Worm (Caenorhabditis elegans) whole organism, L3 larva: ENCODE results near the gene set-19.

Experiments used
- R02D3.7 ChIP-seq: fragments of 150-350 bp; optimal IDR thresholded peaks from 2 replicates; lab custom pipeline; 2014; ENCODE audit warnings: missing biosample characterization, missing genetic modification characterization
- ZK546.5 ChIP-seq: sonication (generic microtip); optimal IDR thresholded peaks from 2 replicates; lab custom pipeline; 2017; ENCODE audit warnings: missing biosample characterization, missing genetic modification characterization
- aly-2 ChIP-seq: fragments of 150-350 bp; optimal IDR thresholded peaks from 2 replicates; lab custom pipeline; 2014; ENCODE audit warnings: missing biosample characterization, missing genetic modification characterization
- ama-1 ChIP-seq: fragments of 150-350 bp; optimal IDR thresholded peaks from 2 replicates; lab custom pipeline; 2018
- ceh-16 ChIP-seq: sonication (generic microtip); optimal IDR thresholded peaks from 2 replicates; lab custom pipeline; 2017; ENCODE audit warnings: missing biosample characterization, missing genetic modification characterization
- ceh-28 ChIP-seq: fragments of 150-350 bp; optimal IDR thresholded peaks from 2 replicates; lab custom pipeline; 2014; ENCODE audit warnings: missing biosample characterization, missing genetic modification reagents, missing genetic modification characterization
- ceh-82 ChIP-seq: fragments of 150-350 bp; optimal IDR thresholded peaks from 2 replicates; lab custom pipeline; 2014; ENCODE audit warnings: missing biosample characterization, missing genetic modification characterization
- ceh-9 ChIP-seq: sonication (generic microtip); optimal IDR thresholded peaks from 2 replicates; lab custom pipeline; 2018; ENCODE audit warnings: missing biosample characterization, missing genetic modification characterization
- daf-12 ChIP-seq: fragments of 150-350 bp; optimal IDR thresholded peaks from 2 replicates; lab custom pipeline; 2014; ENCODE audit warnings: missing biosample characterization, missing genetic modification reagents, missing genetic modification characterization
- egl-27 ChIP-seq: sonication (generic microtip); optimal IDR thresholded peaks from 4 replicates; lab custom pipeline; 2017; ENCODE audit warnings: missing biosample characterization, missing genetic modification reagents, missing genetic modification characterization
- egl-5 ChIP-seq: fragments of 150-350 bp; optimal IDR thresholded peaks from 2 replicates; lab custom pipeline; 2017; ENCODE audit warnings: missing biosample characterization, missing genetic modification reagents, missing genetic modification characterization, inconsistent platforms
- elt-1 ChIP-seq: fragments of 150-350 bp; optimal IDR thresholded peaks from 2 replicates; lab custom pipeline; 2014; ENCODE audit warnings: missing biosample characterization, missing genetic modification characterization
- elt-2 ChIP-seq: sonication (generic microtip); optimal IDR thresholded peaks from 2 replicates; lab custom pipeline; 2016; ENCODE audit warnings: missing genetic modification reagents, mild to moderate bottlenecking, missing genetic modification characterization, missing compliant biosample characterization
- elt-3 ChIP-seq, 3 experiments: fragments of 150-350 bp in 1 of 3; sonication (generic microtip) in 2 of 3; optimal IDR thresholded peaks; 2 replicates in 2 of 3; 4 replicates in 1 of 3; lab custom pipeline; 2014 to 2017; ENCODE audit warnings: missing biosample characterization in 3 of 3, missing genetic modification characterization in 3 of 3
- eor-1 ChIP-seq, 2 experiments: fragments of 150-350 bp; optimal IDR thresholded peaks; 2 replicates each; lab custom pipeline; 2014 to 2018; ENCODE audit warnings: missing biosample characterization in 2 of 2, missing genetic modification characterization in 2 of 2
- fkh-10 ChIP-seq: sonication (generic microtip); optimal IDR thresholded peaks from 2 replicates; lab custom pipeline; 2017; ENCODE audit warnings: missing biosample characterization, missing genetic modification reagents, missing genetic modification characterization
- fkh-2 ChIP-seq: fragments of 150-350 bp; optimal IDR thresholded peaks from 2 replicates; lab custom pipeline; 2014; ENCODE audit warnings: missing biosample characterization, missing genetic modification reagents, missing genetic modification characterization
- fos-1 ChIP-seq: fragments of 150-350 bp; optimal IDR thresholded peaks from 2 replicates; lab custom pipeline; 2014; ENCODE audit warnings: missing biosample characterization, missing genetic modification characterization
- hmg-11 ChIP-seq: sonication (generic microtip); optimal IDR thresholded peaks from 2 replicates; lab custom pipeline; 2016; ENCODE audit warnings: missing genetic modification characterization, missing compliant biosample characterization
- jun-1 ChIP-seq: fragments of 150-350 bp; optimal IDR thresholded peaks from 2 replicates; lab custom pipeline; 2014; ENCODE audit warnings: missing biosample characterization, missing genetic modification reagents, missing genetic modification characterization
- lin-15B ChIP-seq: fragments of 150-350 bp; optimal IDR thresholded peaks from 2 replicates; lab custom pipeline; 2014; ENCODE audit warnings: missing biosample characterization, missing genetic modification characterization
- lin-39 ChIP-seq: fragments of 150-350 bp; optimal IDR thresholded peaks from 2 replicates; lab custom pipeline; 2018; ENCODE audit warnings: missing biosample characterization, missing genetic modification reagents, missing genetic modification characterization
- lsy-12 ChIP-seq: sonication (generic microtip); optimal IDR thresholded peaks from 2 replicates; lab custom pipeline; 2016; ENCODE audit warnings: mild to moderate bottlenecking, missing genetic modification characterization, missing compliant biosample characterization
- mdl-1 ChIP-seq: fragments of 150-350 bp; optimal IDR thresholded peaks from 2 replicates; lab custom pipeline; 2014; ENCODE audit warnings: missing biosample characterization, missing genetic modification characterization
- mml-1 ChIP-seq: fragments of 150-350 bp; sonication (generic microtip); optimal IDR thresholded peaks from 3 replicates; lab custom pipeline; 2014; ENCODE audit warnings: missing biosample characterization, missing genetic modification characterization
- nfya-1 ChIP-seq: sonication (generic microtip); optimal IDR thresholded peaks from 2 replicates; lab custom pipeline; 2017; ENCODE audit warnings: missing genetic modification characterization, mild to moderate bottlenecking, missing compliant biosample characterization, antibody characterized with exemption, moderate library complexity; ENCODE audit not compliant: insufficient read depth
- nhr-11 ChIP-seq: fragments of 150-350 bp; optimal IDR thresholded peaks from 2 replicates; lab custom pipeline; 2014; ENCODE audit warnings: missing biosample characterization, missing genetic modification characterization
- nhr-12 ChIP-seq: fragments of 150-350 bp; optimal IDR thresholded peaks from 2 replicates; lab custom pipeline; 2014; ENCODE audit warnings: missing biosample characterization, missing genetic modification characterization
- nhr-23 ChIP-seq: fragments of 150-350 bp; optimal IDR thresholded peaks from 2 replicates; lab custom pipeline; 2014; ENCODE audit warnings: missing biosample characterization, missing genetic modification reagents, missing genetic modification characterization
- nhr-237 ChIP-seq: fragments of 150-350 bp; optimal IDR thresholded peaks from 2 replicates; lab custom pipeline; 2014; ENCODE audit warnings: missing biosample characterization, missing genetic modification characterization
- nhr-25 ChIP-seq: sonication (generic microtip); optimal IDR thresholded peaks from 2 replicates; lab custom pipeline; 2017; ENCODE audit warnings: missing biosample characterization, missing genetic modification characterization
- nhr-28 ChIP-seq: fragments of 150-350 bp; optimal IDR thresholded peaks from 2 replicates; lab custom pipeline; 2014; ENCODE audit warnings: missing biosample characterization, missing genetic modification characterization
- nhr-43 ChIP-seq: sonication (generic microtip); optimal IDR thresholded peaks from 2 replicates; lab custom pipeline; 2016; ENCODE audit warnings: mild to moderate bottlenecking, missing genetic modification characterization, missing compliant biosample characterization; ENCODE audit not compliant: poor library complexity, severe bottlenecking
- nhr-67 ChIP-seq: fragments of 150-350 bp; optimal IDR thresholded peaks from 2 replicates; lab custom pipeline; 2014; ENCODE audit warnings: missing biosample characterization, missing genetic modification characterization
- nhr-76 ChIP-seq: fragments of 150-350 bp; sonication (generic microtip); optimal IDR thresholded peaks from 5 replicates; lab custom pipeline; 2014; ENCODE audit warnings: missing biosample characterization, missing genetic modification characterization
- nhr-77 ChIP-seq: fragments of 150-350 bp; optimal IDR thresholded peaks from 2 replicates; lab custom pipeline; 2014; ENCODE audit warnings: missing biosample characterization, missing genetic modification characterization
- pha-4 ChIP-seq: fragments of 150-350 bp; optimal IDR thresholded peaks from 2 replicates; lab custom pipeline; 2014; ENCODE audit warnings: missing biosample characterization, missing genetic modification reagents, missing genetic modification characterization
- pqm-1 ChIP-seq: fragments of 150-350 bp; optimal IDR thresholded peaks from 2 replicates; lab custom pipeline; 2017; ENCODE audit warnings: missing biosample characterization, missing genetic modification characterization, inconsistent platforms
- sea-2 ChIP-seq: fragments of 150-350 bp; sonication (generic microtip); optimal IDR thresholded peaks from 4 replicates; lab custom pipeline; 2014; ENCODE audit warnings: missing biosample characterization, missing genetic modification reagents, missing genetic modification characterization
- skn-1 ChIP-seq: fragments of 150-350 bp; optimal IDR thresholded peaks from 2 replicates; lab custom pipeline; 2014; ENCODE audit warnings: missing biosample characterization, missing genetic modification characterization
- snpc-4 ChIP-seq: fragments of 150-350 bp; optimal IDR thresholded peaks from 2 replicates; lab custom pipeline; 2014; ENCODE audit warnings: missing biosample characterization, missing genetic modification characterization
- tbx-2 ChIP-seq: sonication (generic microtip); optimal IDR thresholded peaks from 2 replicates; lab custom pipeline; 2016; ENCODE audit warnings: mild to moderate bottlenecking, missing genetic modification characterization, missing compliant biosample characterization
- unc-39 ChIP-seq: sonication (generic microtip); optimal IDR thresholded peaks from 4 replicates; lab custom pipeline; 2017; ENCODE audit warnings: missing biosample characterization, missing genetic modification characterization
- unc-62 ChIP-seq: fragments of 150-350 bp; sonication (generic microtip); optimal IDR thresholded peaks from 4 replicates; lab custom pipeline; 2014; ENCODE audit warnings: missing biosample characterization, missing genetic modification reagents, missing genetic modification characterization
- zag-1 ChIP-seq: fragments of 150-350 bp; optimal IDR thresholded peaks from 2 replicates; lab custom pipeline; 2014; ENCODE audit warnings: missing biosample characterization, missing genetic modification characterization
- ztf-11 ChIP-seq: fragments of 150-350 bp; optimal IDR thresholded peaks from 2 replicates; lab custom pipeline; 2014; ENCODE audit warnings: missing biosample characterization, missing genetic modification characterization
- ztf-4 ChIP-seq: fragments of 150-350 bp; optimal IDR thresholded peaks from 2 replicates; lab custom pipeline; 2014; ENCODE audit warnings: missing biosample characterization, missing genetic modification characterization

set-19 gene

ce11 chrX:5680125-5680524, at the start of gene set-19:
Gene set-19 (minus strand): TSS chrX:5680225.
- TF ChIP-seq skn-1 (tag; lab: Kevin White, UChicago) (no peak), daf-12 (tag; lab: Kevin White, UChicago) (no peak), ztf-11 (tag; lab: Kevin White, UChicago) (no peak), fkh-2 (tag; lab: Kevin White, UChicago) (no peak), elt-3 (tag; optimal IDR thresholded peaks at IDR 0.05; lab: Kevin White, UChicago) (no peak), nhr-67 (tag; lab: Kevin White, UChicago) (no peak), ceh-9 (tag; lab: Kevin White, UChicago) (no peak), R02D3.7 (tag; lab: Kevin White, UChicago) (no peak), nfya-1 (tag; lab: Kevin White, UChicago) (no peak), aly-2 (no peak), zag-1 (no peak), ceh-82 (no peak), nhr-28 (tag; lab: Kevin White, UChicago) (no peak), nhr-237 (tag; lab: Kevin White, UChicago) (no peak), nhr-43 (tag; lab: Kevin White, UChicago) (no peak), mml-1 (tag; lab: Kevin White, UChicago) (no peak), lsy-12 (tag; lab: Kevin White, UChicago) (no peak), fos-1 (tag; lab: Kevin White, UChicago) (no peak), tbx-2 (tag; lab: Kevin White, UChicago) (no peak), hmg-11 (tag; lab: Kevin White, UChicago) (no peak)
- TF ChIP-seq, all 47 proteins: peak for 0

ce11 chrX:5728956-5729467, 49.0 kb upstream of the set-19 start:
- TF ChIP-seq aly-2: no peak
- TF ChIP-seq nhr-28 (tag; lab: Kevin White, UChicago): no peak
- TF ChIP-seq nhr-77 (tag; lab: Kevin White, UChicago): no peak
- TF ChIP-seq mml-1 (tag; lab: Kevin White, UChicago): no peak
- no peak for TF ChIP-seq sea-2 (GFP tag; lab: Kevin White, UChicago)
- no peak for TF ChIP-seq elt-3 (tag; optimal IDR thresholded peaks at IDR 0.05; lab: Kevin White, UChicago)
- TF ChIP-seq elt-1: no peak
- no peak for TF ChIP-seq daf-12 (tag; lab: Kevin White, UChicago)
- TF ChIP-seq ZK546.5 (tag; lab: Kevin White, UChicago): no peak
- no peak for TF ChIP-seq pqm-1 (tag; lab: Kevin White, UChicago)
- TF ChIP-seq ceh-28 (tag; lab: Kevin White, UChicago): no peak
- TF ChIP-seq fos-1 (tag; lab: Kevin White, UChicago): no peak
- no peak for TF ChIP-seq ceh-16
- no peak for TF ChIP-seq R02D3.7 (tag; lab: Kevin White, UChicago)
- no peak for TF ChIP-seq nhr-76 (tag; lab: Kevin White, UChicago)
- TF ChIP-seq snpc-4: no peak
- no peak for TF ChIP-seq nhr-23 (tag; lab: Kevin White, UChicago)
- TF ChIP-seq nhr-67 (tag; lab: Kevin White, UChicago): no peak
- no peak for TF ChIP-seq fkh-2 (tag; lab: Kevin White, UChicago)
- TF ChIP-seq lsy-12 (tag; lab: Kevin White, UChicago): no peak
- no peak for TF ChIP-seq elt-2
- TF ChIP-seq ztf-11 (tag; lab: Kevin White, UChicago): no peak
- TF ChIP-seq unc-39: no peak
- TF ChIP-seq fkh-10 (GFP tag; lab: Kevin White, UChicago): peak; percentile 93
- no peak for TF ChIP-seq ceh-82
- peak; percentile 80 for TF ChIP-seq hmg-11 (tag; lab: Kevin White, UChicago)
- peak; percentile 64 for TF ChIP-seq mdl-1 (tag; lab: Kevin White, UChicago)
- no peak for TF ChIP-seq eor-1 (tag; optimal IDR thresholded peaks at IDR 0.05; lab: Kevin White, UChicago)
- no peak for TF ChIP-seq nhr-43 (tag; lab: Kevin White, UChicago)
- TF ChIP-seq ama-1 (lab: Kevin White, UChicago): no peak
- TF ChIP-seq egl-27 (tag; lab: Kevin White, UChicago): no peak
- TF ChIP-seq nfya-1 (tag; lab: Kevin White, UChicago): peak; percentile 84
- TF ChIP-seq zag-1: peak; percentile 63
- TF ChIP-seq unc-62 (GFP tag; lab: Kevin White, UChicago): peak; percentile 11
- TF ChIP-seq lin-39 (tag; lab: Kevin White, UChicago): peak; percentile 76
- peak; percentile 37 for TF ChIP-seq skn-1 (tag; lab: Kevin White, UChicago)
- TF ChIP-seq nhr-237 (tag; lab: Kevin White, UChicago): no peak
- no peak for TF ChIP-seq ztf-4 (tag; lab: Kevin White, UChicago)
- no peak for TF ChIP-seq egl-5 (tag; lab: Kevin White, UChicago)
- TF ChIP-seq pha-4: peak; percentile 39
- TF ChIP-seq jun-1 (tag; lab: Kevin White, UChicago): peak; percentile 48
- no peak for TF ChIP-seq ceh-9 (tag; lab: Kevin White, UChicago)
- peak; percentile 10 for TF ChIP-seq lin-15B (tag; lab: Kevin White, UChicago)
- no peak for TF ChIP-seq nhr-25 (tag; lab: Kevin White, UChicago)
- no peak for TF ChIP-seq nhr-12 (tag; lab: Kevin White, UChicago)
- peak; percentile 62 for TF ChIP-seq tbx-2 (tag; lab: Kevin White, UChicago)
- TF ChIP-seq nhr-11 (tag; lab: Kevin White, UChicago): peak; percentile 16
